Fruit fly (Drosophila melanogaster) whole organism, pupa: ENCODE data around the gene Dnaaf5.

Experiments
- CG12605 ChIP-seq: fragments of 200-800 bp; sonication (Bioruptor generic); IDR thresholded peaks from 2 replicates; pipeline ENCODE4 v1.3.6; 2022; ENCODE audit warnings: missing biosample characterization, missing genetic modification characterization
- CG14655 ChIP-seq: fragments of 200-800 bp; sonication (Bioruptor generic); optimal IDR thresholded peaks from 3 replicates; lab custom pipeline; 2017; ENCODE audit warnings: mild to moderate bottlenecking, missing biosample characterization, missing genetic modification reagents, missing genetic modification characterization
- CG17806 ChIP-seq: fragments of 200-800 bp; sonication (Bioruptor generic); optimal IDR thresholded peaks from 2 replicates; lab custom pipeline; 2018; ENCODE audit warnings: missing biosample characterization, mild to moderate bottlenecking, missing genetic modification characterization, moderate library complexity
- CG32121 ChIP-seq: fragments of 200-800 bp; sonication (Bioruptor generic); IDR thresholded peaks from 2 replicates; pipeline ENCODE4 v1.3.6; 2022; ENCODE audit warnings: missing biosample characterization, missing genetic modification characterization
- CG34367 ChIP-seq: fragments of 200-800 bp; sonication (Bioruptor generic); optimal IDR thresholded peaks from 2 replicates; lab custom pipeline; 2018; ENCODE audit warnings: missing biosample characterization, mild to moderate bottlenecking, missing genetic modification characterization
- CG8159 ChIP-seq: fragments of 200-800 bp; sonication (Bioruptor generic); optimal IDR thresholded peaks from 3 replicates; lab custom pipeline; 2018; ENCODE audit warnings: missing biosample characterization, mild to moderate bottlenecking, missing genetic modification characterization, moderate library complexity

DNA sequence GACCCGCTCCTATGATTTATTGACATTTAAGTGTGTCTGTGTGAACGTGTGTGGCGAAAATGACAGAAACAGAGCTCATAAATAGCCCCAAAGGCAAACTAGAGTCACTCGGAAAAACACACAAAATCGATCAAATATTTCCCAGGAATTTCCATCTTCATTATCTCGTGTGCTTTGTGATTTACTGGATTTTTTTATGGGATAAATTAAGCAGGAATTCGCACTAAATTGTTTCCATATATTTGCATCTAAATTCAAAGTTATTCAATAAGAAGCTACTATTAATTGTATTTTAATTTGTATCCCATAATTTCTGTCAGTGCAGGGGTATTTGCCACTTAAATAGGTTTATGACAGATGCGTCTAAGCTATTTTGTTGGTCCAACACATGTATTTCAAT, 28.9 kb downstream of the Dnaaf5 start:
- no peak for TF ChIP-seq CG32121 (GFP tag; lab: Robert Waterston, UW)
- no peak for TF ChIP-seq CG8159 (tag; lab: Kevin White, UChicago)
- no peak for TF ChIP-seq CG17806 (tag; lab: Kevin White, UChicago)
- no peak for TF ChIP-seq CG34367 (tag; lab: Kevin White, UChicago)
- TF ChIP-seq CG12605 (GFP tag; lab: Robert Waterston, UW), result no peak
- TF ChIP-seq CG14655, result peak; percentile 1
